Worm (Caenorhabditis elegans) whole organism, late embryonic: ENCODE results near the gene cyp-35B2.

Source experiments
- F13H6.1 ChIP-seq: sonication (generic microtip); optimal IDR thresholded peaks from 2 replicates; lab custom pipeline; 2016; ENCODE audit warnings: missing genetic modification characterization, missing compliant biosample characterization
- K09A11.1 ChIP-seq: sonication (generic microtip); optimal IDR thresholded peaks from 2 replicates; lab custom pipeline; 2017; ENCODE audit warnings: antibody characterized with exemption, mild to moderate bottlenecking, missing genetic modification characterization, missing compliant biosample characterization; ENCODE audit not compliant: insufficient read depth
- ama-1 ChIP-seq: fragments of 150-350 bp; optimal IDR thresholded peaks from 2 replicates; lab custom pipeline; 2014
- ceh-14 ChIP-seq: sonication (generic microtip); optimal IDR thresholded peaks from 2 replicates; lab custom pipeline; 2016; ENCODE audit warnings: missing genotype, missing genetic modification characterization, missing compliant biosample characterization
- ceh-18 ChIP-seq: sonication (generic microtip); optimal IDR thresholded peaks from 2 replicates; lab custom pipeline; 2016; ENCODE audit warnings: missing genetic modification characterization, missing compliant biosample characterization
- ceh-22 ChIP-seq: sonication (generic microtip); optimal IDR thresholded peaks from 2 replicates; lab custom pipeline; 2017; ENCODE audit warnings: missing biosample characterization, missing genetic modification characterization
- ceh-24 ChIP-seq: sonication (generic microtip); optimal IDR thresholded peaks from 2 replicates; lab custom pipeline; 2016; ENCODE audit warnings: mild to moderate bottlenecking, missing genetic modification characterization, missing compliant biosample characterization
- ceh-31 ChIP-seq: sonication (generic microtip); optimal IDR thresholded peaks from 2 replicates; lab custom pipeline; 2016; ENCODE audit warnings: missing genetic modification characterization, missing compliant biosample characterization
- ceh-34 ChIP-seq: sonication (generic microtip); optimal IDR thresholded peaks from 2 replicates; lab custom pipeline; 2016; ENCODE audit warnings: mild to moderate bottlenecking, missing genetic modification characterization, missing compliant biosample characterization
- ceh-48 ChIP-seq: sonication (generic microtip); optimal IDR thresholded peaks from 2 replicates; lab custom pipeline; 2016; ENCODE audit warnings: missing genetic modification characterization, inconsistent platforms, missing compliant biosample characterization
- ceh-6 ChIP-seq: fragments of 200-800 bp; sonication (Bioruptor generic); optimal IDR thresholded peaks from 2 replicates; lab custom pipeline; 2018; ENCODE audit warnings: mild to moderate bottlenecking, missing genetic modification characterization, missing compliant biosample characterization
- ceh-9 ChIP-seq: sonication (generic microtip); optimal IDR thresholded peaks from 2 replicates; lab custom pipeline; 2016; ENCODE audit warnings: mild to moderate bottlenecking, missing genetic modification characterization, inconsistent platforms, missing compliant biosample characterization
- che-1 ChIP-seq: sonication (generic microtip); optimal IDR thresholded peaks from 2 replicates; lab custom pipeline; 2016; ENCODE audit warnings: mild to moderate bottlenecking, missing genetic modification characterization, missing compliant biosample characterization
- elt-2 ChIP-seq: sonication (generic microtip); optimal IDR thresholded peaks from 2 replicates; lab custom pipeline; 2016; ENCODE audit warnings: missing genetic modification reagents, missing genetic modification characterization, missing compliant biosample characterization
- ets-4 ChIP-seq: sonication (generic microtip); optimal IDR thresholded peaks from 2 replicates; lab custom pipeline; 2016; ENCODE audit warnings: missing genetic modification characterization, missing compliant biosample characterization
- fax-1 ChIP-seq: sonication (generic microtip); optimal IDR thresholded peaks from 2 replicates; lab custom pipeline; 2016; ENCODE audit warnings: missing genotype, missing genetic modification characterization, missing compliant biosample characterization
- gmeb-2 ChIP-seq: sonication (generic microtip); optimal IDR thresholded peaks from 2 replicates; lab custom pipeline; 2016; ENCODE audit warnings: missing genetic modification characterization, inconsistent platforms, missing compliant biosample characterization
- lim-6 ChIP-seq: sonication (generic microtip); optimal IDR thresholded peaks from 2 replicates; lab custom pipeline; 2016; ENCODE audit warnings: missing genetic modification characterization, missing compliant biosample characterization
- madf-2 ChIP-seq: sonication (generic microtip); optimal IDR thresholded peaks from 2 replicates; lab custom pipeline; 2017; ENCODE audit warnings: missing genetic modification characterization, missing compliant biosample characterization
- mec-3 ChIP-seq: sonication (generic microtip); optimal IDR thresholded peaks from 2 replicates; lab custom pipeline; 2016; ENCODE audit warnings: borderline replicate concordance, missing genetic modification characterization, missing compliant biosample characterization
- nfya-1 ChIP-seq: sonication (generic microtip); optimal IDR thresholded peaks from 2 replicates; lab custom pipeline; 2017; ENCODE audit warnings: missing genetic modification characterization, mild to moderate bottlenecking, missing compliant biosample characterization, antibody characterized with exemption, moderate library complexity
- nhr-232 ChIP-seq: sonication (generic microtip); optimal IDR thresholded peaks from 2 replicates; lab custom pipeline; 2016; ENCODE audit warnings: missing genetic modification characterization, missing compliant biosample characterization
- odd-2 ChIP-seq: sonication (generic microtip); optimal IDR thresholded peaks from 2 replicates; lab custom pipeline; 2017; ENCODE audit warnings: antibody characterized with exemption, mild to moderate bottlenecking, missing genetic modification characterization, missing compliant biosample characterization
- pax-1 ChIP-seq: fragments of 150-350 bp; optimal IDR thresholded peaks from 2 replicates; lab custom pipeline; 2014; ENCODE audit warnings: missing biosample characterization, missing genetic modification characterization
- pha-4 ChIP-seq: fragments of 150-350 bp; optimal IDR thresholded peaks from 2 replicates; lab custom pipeline; 2018; ENCODE audit warnings: missing biosample characterization, missing genetic modification reagents, missing genetic modification characterization
- pqm-1 ChIP-seq: sonication (generic microtip); optimal IDR thresholded peaks from 2 replicates; lab custom pipeline; 2016; ENCODE audit warnings: missing genetic modification characterization, missing compliant biosample characterization
- pros-1 ChIP-seq: fragments of 150-350 bp; optimal IDR thresholded peaks from 2 replicates; lab custom pipeline; 2014; ENCODE audit warnings: missing biosample characterization, missing genetic modification reagents, missing genetic modification characterization
- rnt-1 ChIP-seq: sonication (generic microtip); optimal IDR thresholded peaks from 2 replicates; lab custom pipeline; 2016; ENCODE audit warnings: missing genetic modification characterization, missing compliant biosample characterization
- sdc-2 ChIP-seq: sonication (generic microtip); optimal IDR thresholded peaks from 2 replicates; lab custom pipeline; 2016; ENCODE audit warnings: missing genotype, missing genetic modification characterization, missing compliant biosample characterization
- sox-4 ChIP-seq: sonication (generic microtip); optimal IDR thresholded peaks from 2 replicates; lab custom pipeline; 2017; ENCODE audit warnings: mild to moderate bottlenecking, missing genetic modification characterization, inconsistent platforms, missing compliant biosample characterization
- syd-9 ChIP-seq: sonication (generic microtip); optimal IDR thresholded peaks from 2 replicates; lab custom pipeline; 2016; ENCODE audit warnings: mild to moderate bottlenecking, missing genetic modification characterization, moderate library complexity, missing compliant biosample characterization
- tbx-2 ChIP-seq: sonication (generic microtip); optimal IDR thresholded peaks from 2 replicates; lab custom pipeline; 2016; ENCODE audit warnings: missing genetic modification characterization, missing compliant biosample characterization
- tbx-7 ChIP-seq: sonication (generic microtip); optimal IDR thresholded peaks from 2 replicates; lab custom pipeline; 2016; ENCODE audit warnings: missing genotype, missing genetic modification characterization, missing compliant biosample characterization
- unc-3 ChIP-seq, 2 experiments: fragments of 200-800 bp in 1 of 2; sonication (Bioruptor generic) in 1 of 2; sonication (generic microtip) in 1 of 2; conservative IDR thresholded peaks in 1 of 2; optimal IDR thresholded peaks in 1 of 2; 2 replicates each; pipeline versions ENCODE4 v1.3.6 to Lab custom; 2016 to 2022; ENCODE audit warnings: missing compliant biosample characterization in 2 of 2, missing genetic modification characterization in 2 of 2, missing genetic modification reagents in 1 of 2
- ztf-16 ChIP-seq: sonication (generic microtip); optimal IDR thresholded peaks from 2 replicates; lab custom pipeline; 2017; ENCODE audit warnings: missing genetic modification characterization, missing compliant biosample characterization

cyp-35B2 gene

DNA sequence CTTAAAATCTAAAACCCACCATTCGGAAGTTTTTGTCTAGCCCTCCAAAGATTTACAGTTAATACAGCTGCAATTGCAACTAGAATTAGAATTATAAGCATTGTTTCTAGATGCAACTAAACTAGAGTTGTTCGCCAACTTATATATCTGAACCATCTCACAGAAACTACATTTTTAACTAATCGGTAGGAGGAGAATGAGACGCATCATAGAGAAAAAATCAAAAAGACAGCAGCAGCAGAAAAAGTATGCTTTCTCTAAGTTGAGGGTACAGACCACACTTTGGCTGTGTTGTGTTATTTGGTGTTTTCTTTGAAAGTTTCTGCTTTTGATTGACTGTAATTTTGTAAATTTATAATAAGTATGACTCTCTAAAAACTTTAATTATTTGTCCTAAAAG, 21.8 kb downstream of the cyp-35B2 start, which contains the start of gene cyp-34A7:
Gene cyp-34A7, minus strand, starts transcription at position 101 of the 400 bp plus-strand sequence.
- no peak for TF ChIP-seq ztf-16
- TF ChIP-seq pha-4 (tag; lab: Kevin White, UChicago), result no peak
- no peak for TF ChIP-seq ceh-34 (tag; lab: Kevin White, UChicago)
- TF ChIP-seq ceh-22 (tag; lab: Kevin White, UChicago), result no peak
- TF ChIP-seq elt-2 (tag; lab: Kevin White, UChicago), result no peak
- no peak for TF ChIP-seq pax-1 (tag; lab: Kevin White, UChicago)
- TF ChIP-seq lim-6 (tag; lab: Kevin White, UChicago), result no peak
- TF ChIP-seq pros-1 (tag; lab: Kevin White, UChicago), result no peak
- no peak for TF ChIP-seq ceh-18 (tag; lab: Kevin White, UChicago)
- TF ChIP-seq tbx-2 (tag; lab: Kevin White, UChicago), result no peak
- no peak for TF ChIP-seq odd-2
- TF ChIP-seq pqm-1 (tag; lab: Kevin White, UChicago), result no peak
- TF ChIP-seq ceh-6, result no peak
- no peak for TF ChIP-seq unc-3 (GFP tag; conservative IDR thresholded peaks at IDR 0.05; lab: Robert Waterston, UW)
- TF ChIP-seq unc-3 (tag; optimal IDR thresholded peaks at IDR 0.05; lab: Kevin White, UChicago), result no peak
- TF ChIP-seq che-1 (tag; lab: Kevin White, UChicago), result no peak
- TF ChIP-seq ceh-31, result no peak
- no peak for TF ChIP-seq F13H6.1 (tag; lab: Kevin White, UChicago)
- no peak for TF ChIP-seq K09A11.1 (tag; lab: Kevin White, UChicago)
- TF ChIP-seq mec-3 (tag; lab: Kevin White, UChicago), result no peak
- TF ChIP-seq ceh-24 (tag; lab: Kevin White, UChicago), result no peak

DNA sequence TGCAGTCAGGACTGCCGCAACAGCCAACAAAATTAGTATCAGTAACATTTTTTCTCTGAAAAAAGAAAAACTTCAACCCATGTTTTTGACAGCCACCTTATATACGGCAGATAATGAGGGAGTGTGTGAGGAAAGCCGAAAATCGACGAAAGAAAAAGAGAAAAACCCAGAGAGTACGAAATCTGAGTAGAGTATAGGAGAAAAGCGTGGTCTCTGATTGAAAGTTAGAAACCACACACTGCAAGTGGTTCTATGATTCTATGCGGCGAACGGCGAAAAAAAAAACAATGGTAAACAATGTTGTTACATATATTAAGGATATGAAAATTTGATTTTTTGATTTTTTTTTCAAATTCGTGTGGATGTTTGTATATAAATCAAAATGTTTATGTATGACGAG, 25.8 kb downstream of the cyp-35B2 start, which contains the start of gene cyp-34A8:
Gene cyp-34A8, minus strand, starts transcription at position 62 of the 400 bp plus-strand sequence.
- TF ChIP-seq nfya-1 (tag; lab: Kevin White, UChicago) (no peak), unc-3 (GFP tag; conservative IDR thresholded peaks at IDR 0.05; lab: Robert Waterston, UW) (no peak), unc-3 (tag; optimal IDR thresholded peaks at IDR 0.05; lab: Kevin White, UChicago) (no peak), syd-9 (tag; lab: Kevin White, UChicago) (no peak), pha-4 (tag; lab: Kevin White, UChicago) (no peak), madf-2 (no peak), pax-1 (tag; lab: Kevin White, UChicago) (no peak), sox-4 (no peak), rnt-1 (tag; lab: Kevin White, UChicago) (no peak), fax-1 (tag; lab: Kevin White, UChicago) (no peak)

DNA sequence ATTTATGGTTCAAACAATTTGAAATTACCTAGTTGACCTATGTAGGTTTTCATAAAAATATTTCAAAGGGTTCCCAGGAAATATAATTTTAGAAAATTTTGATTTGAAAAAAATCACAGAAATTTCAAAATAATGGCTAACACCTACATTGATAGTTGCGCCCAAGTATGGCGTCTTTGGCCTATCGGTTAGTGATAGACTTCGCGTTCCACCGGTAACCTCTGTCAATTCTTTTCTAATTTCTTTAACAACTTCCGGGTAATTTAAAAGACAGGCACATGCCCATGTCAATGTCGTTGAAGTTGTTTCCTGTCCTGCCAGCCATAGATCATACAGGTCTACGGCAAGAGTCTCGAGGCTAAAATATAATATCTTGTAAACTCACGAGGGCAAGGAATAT, 27.0 kb downstream of the cyp-35B2 start:
- TF ChIP-seq ztf-16 (no peak), gmeb-2 (tag; lab: Kevin White, UChicago) (no peak), ceh-48 (no peak), ama-1 (lab: Kevin White, UChicago) (no peak), lim-6 (tag; lab: Kevin White, UChicago) (no peak), ceh-24 (tag; lab: Kevin White, UChicago) (no peak), sdc-2 (tag; lab: Kevin White, UChicago) (no peak), ets-4 (tag; lab: Kevin White, UChicago) (no peak), elt-2 (tag; lab: Kevin White, UChicago) (no peak), ceh-14 (no peak), tbx-7 (tag; lab: Kevin White, UChicago) (no peak), mec-3 (tag; lab: Kevin White, UChicago) (no peak), pha-4 (tag; lab: Kevin White, UChicago) (no peak)

DNA sequence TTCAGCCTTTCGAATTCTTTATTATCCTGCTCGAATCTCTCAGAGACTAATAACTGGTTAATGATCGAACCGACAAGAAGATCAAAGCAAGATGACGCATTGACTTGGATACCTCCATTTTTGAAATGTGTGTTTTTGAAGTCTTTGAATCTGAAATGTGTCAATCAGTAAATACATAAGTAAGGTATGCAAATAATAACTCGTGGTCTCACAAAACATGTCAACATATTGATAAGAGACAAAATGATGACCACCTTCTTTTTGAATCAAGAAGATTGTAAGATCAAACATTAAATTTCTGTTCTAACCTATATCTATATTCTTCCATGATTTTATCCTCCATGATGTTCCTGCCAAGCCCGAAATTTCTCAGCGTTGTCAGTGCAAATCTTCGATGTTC, 27.7 kb downstream of the cyp-35B2 start:
- no peak for TF ChIP-seq nhr-232
- no peak for TF ChIP-seq ceh-31

DNA sequence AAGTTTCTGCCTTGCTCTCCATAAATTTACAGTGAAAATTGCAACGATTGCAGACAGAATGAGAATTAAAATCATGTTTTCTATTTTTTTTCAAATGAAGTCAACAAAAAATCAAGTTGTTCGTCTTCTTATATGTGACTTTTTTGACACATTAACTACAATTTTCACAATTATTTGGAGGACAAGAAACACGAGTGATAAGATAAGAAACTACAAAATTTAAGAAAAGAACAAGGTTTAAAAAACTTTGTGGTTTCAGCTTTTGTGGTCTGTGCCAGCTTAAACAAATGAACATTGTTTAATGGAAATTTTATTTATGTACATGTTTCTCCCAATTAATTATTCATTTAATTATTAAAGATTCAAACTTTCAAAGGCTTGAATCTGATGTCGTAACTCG, 28.4 kb downstream of the cyp-35B2 start, which contains the start of gene cyp-34A9:
Gene cyp-34A9, minus strand, starts transcription at position 131 of the 400 bp plus-strand sequence.
- TF ChIP-seq ceh-9 (tag; lab: Kevin White, UChicago), result no peak
- peak; percentile 2 for TF ChIP-seq elt-2 (tag; lab: Kevin White, UChicago)
